Fruit fly (Drosophila melanogaster) whole organism, prepupa: ENCODE data around the gene PPP4R2r.

ENCODE experiments used
- Blimp-1 ChIP-seq: fragments of 200-800 bp; sonication (Bioruptor generic); optimal IDR thresholded peaks from 3 replicates; lab custom pipeline; 2017; ENCODE audit warnings: missing biosample characterization, missing genetic modification characterization, mild to moderate bottlenecking, moderate library complexity, missing genetic modification reagents
- CG10669 ChIP-seq: fragments of 200-800 bp; sonication (Bioruptor generic); optimal IDR thresholded peaks from 3 replicates; lab custom pipeline; 2018; ENCODE audit warnings: missing biosample characterization, mild to moderate bottlenecking, missing genetic modification characterization, moderate library complexity
- CG11294 ChIP-seq: fragments of 200-800 bp; sonication (Bioruptor generic); IDR thresholded peaks from 2 replicates; pipeline ENCODE4 v1.3.6; 2022; ENCODE audit warnings: missing biosample characterization, missing genetic modification characterization
- CG11762 ChIP-seq: fragments of 200-800 bp; sonication (Bioruptor generic); optimal IDR thresholded peaks from 3 replicates; lab custom pipeline; 2016; ENCODE audit warnings: missing biosample characterization, missing genetic modification characterization; ENCODE audit not compliant: insufficient read depth
- CG15336 ChIP-seq: fragments of 200-800 bp; sonication (Bioruptor generic); IDR thresholded peaks from 2 replicates; pipeline ENCODE4 v1.3.6; 2022; ENCODE audit warnings: missing biosample characterization, missing genetic modification characterization
- CG16779 ChIP-seq: fragments of 200-800 bp; sonication (Bioruptor generic); optimal IDR thresholded peaks from 3 replicates; lab custom pipeline; 2017; ENCODE audit warnings: missing biosample characterization, mild to moderate bottlenecking, missing genetic modification characterization
- CG3032 ChIP-seq: fragments of 200-800 bp; optimal IDR thresholded peaks from 2 replicates; lab custom pipeline; 2019; ENCODE audit warnings: missing biosample characterization, mild to moderate bottlenecking, missing genetic modification characterization, moderate library complexity
- CG31627 ChIP-seq: fragments of 200-800 bp; sonication (Bioruptor generic); optimal IDR thresholded peaks from 3 replicates; lab custom pipeline; 2016; ENCODE audit warnings: missing biosample characterization, missing genetic modification characterization
- CG32006 ChIP-seq: fragments of 200-800 bp; sonication (Bioruptor generic); optimal IDR thresholded peaks from 3 replicates; lab custom pipeline; 2017; ENCODE audit warnings: missing biosample characterization, mild to moderate bottlenecking, missing genetic modification characterization
- CG34406 ChIP-seq: fragments of 200-800 bp; sonication (Bioruptor generic); optimal IDR thresholded peaks from 3 replicates; lab custom pipeline; 2016; ENCODE audit warnings: missing biosample characterization, missing genetic modification characterization
- CG3919 ChIP-seq: fragments of 200-800 bp; sonication (Bioruptor generic); optimal IDR thresholded peaks from 3 replicates; lab custom pipeline; 2016; ENCODE audit warnings: missing biosample characterization, missing genetic modification characterization
- CG4318 ChIP-seq: fragments of 200-800 bp; sonication (Bioruptor generic); optimal IDR thresholded peaks from 3 replicates; lab custom pipeline; 2017; ENCODE audit warnings: missing biosample characterization, mild to moderate bottlenecking, missing genetic modification characterization
- CG6276 ChIP-seq: fragments of 200-800 bp; sonication (Bioruptor generic); optimal IDR thresholded peaks from 2 replicates; lab custom pipeline; 2017; ENCODE audit warnings: missing biosample characterization, mild to moderate bottlenecking, missing genetic modification characterization
- CG6854 ChIP-seq: fragments of 200-800 bp; sonication (Bioruptor generic); optimal IDR thresholded peaks from 2 replicates; lab custom pipeline; 2017; ENCODE audit warnings: missing biosample characterization, mild to moderate bottlenecking, missing genetic modification characterization
- CG7368 ChIP-seq: fragments of 200-800 bp; sonication (Bioruptor generic); optimal IDR thresholded peaks from 3 replicates; lab custom pipeline; 2016; ENCODE audit warnings: missing biosample characterization, missing genetic modification characterization
- CG8119 ChIP-seq: fragments of 200-800 bp; sonication (Bioruptor generic); IDR thresholded peaks from 3 replicates; pipeline ENCODE4 v1.3.6; 2022; ENCODE audit warnings: missing biosample characterization, missing genetic modification characterization
- CG8319 ChIP-seq: fragments of 200-800 bp; sonication (Bioruptor generic); optimal IDR thresholded peaks from 3 replicates; lab custom pipeline; 2016; ENCODE audit warnings: missing biosample characterization, missing genetic modification characterization
- CG8632 ChIP-seq: fragments of 200-800 bp; sonication (Bioruptor generic); optimal IDR thresholded peaks from 3 replicates; lab custom pipeline; 2016; ENCODE audit warnings: missing biosample characterization, missing genetic modification characterization
- CG9139 ChIP-seq: fragments of 200-800 bp; sonication (Bioruptor generic); optimal IDR thresholded peaks from 3 replicates; lab custom pipeline; 2017; ENCODE audit warnings: missing biosample characterization, mild to moderate bottlenecking, missing genetic modification characterization
- Eip75B ChIP-seq: fragments of 200-800 bp; sonication (Bioruptor generic); optimal IDR thresholded peaks from 3 replicates; lab custom pipeline; 2016; ENCODE audit warnings: missing biosample characterization, missing genetic modification characterization
- Eip78C ChIP-seq: fragments of 200-800 bp; sonication (Bioruptor generic); peaks from one replicate; lab custom pipeline; 2016; ENCODE audit warnings: missing biosample characterization, missing genetic modification characterization
- Eip93F ChIP-seq: fragments of 200-800 bp; sonication (Bioruptor generic); optimal IDR thresholded peaks from 2 replicates; lab custom pipeline; 2016; ENCODE audit warnings: missing biosample characterization, mild to moderate bottlenecking, missing genetic modification characterization
- Ets96B ChIP-seq: fragments of 200-800 bp; optimal IDR thresholded peaks from 2 replicates; lab custom pipeline; 2019; ENCODE audit warnings: missing biosample characterization, mild to moderate bottlenecking, missing genetic modification characterization, moderate library complexity
- Gug ChIP-seq: fragments of 200-800 bp; sonication (Bioruptor generic); IDR thresholded peaks from 2 replicates; pipeline ENCODE4 v1.3.6; 2022; ENCODE audit warnings: missing biosample characterization, missing genetic modification characterization
- Hr38 ChIP-seq: sonication (Bioruptor generic); optimal IDR thresholded peaks from 2 replicates; lab custom pipeline; 2016; ENCODE audit warnings: missing biosample characterization, missing genetic modification characterization
- Hr39 ChIP-seq: fragments of 200-800 bp; sonication (Bioruptor generic); optimal IDR thresholded peaks from 2 replicates; lab custom pipeline; 2016; ENCODE audit warnings: missing biosample characterization, missing genetic modification characterization
- Hr4 ChIP-seq: fragments of 200-800 bp; sonication (Bioruptor generic); optimal IDR thresholded peaks from 3 replicates; lab custom pipeline; 2016; ENCODE audit warnings: missing biosample characterization, missing genetic modification characterization
- Met ChIP-seq: fragments of 200-800 bp; sonication (Bioruptor generic); optimal IDR thresholded peaks from 3 replicates; lab custom pipeline; 2016; ENCODE audit warnings: missing biosample characterization, missing genetic modification characterization
- OdsH ChIP-seq: fragments of 200-800 bp; sonication (Bioruptor generic); optimal IDR thresholded peaks from 3 replicates; lab custom pipeline; 2016; ENCODE audit warnings: missing biosample characterization, missing genetic modification characterization
- Smox ChIP-seq: fragments of 200-800 bp; sonication (Bioruptor generic); optimal IDR thresholded peaks from 3 replicates; lab custom pipeline; 2016; ENCODE audit warnings: missing biosample characterization, missing genetic modification characterization
- Sox102F ChIP-seq: fragments of 200-800 bp; sonication (Bioruptor generic); optimal IDR thresholded peaks from 2 replicates; lab custom pipeline; 2016; ENCODE audit warnings: missing biosample characterization, mild to moderate bottlenecking, missing genetic modification characterization
- Sox14 ChIP-seq: fragments of 200-800 bp; sonication (Bioruptor generic); optimal IDR thresholded peaks from 3 replicates; lab custom pipeline; 2016; ENCODE audit warnings: missing biosample characterization, missing genetic modification characterization
- Sox15 ChIP-seq: fragments of 200-800 bp; sonication (Bioruptor generic); optimal IDR thresholded peaks from 3 replicates; lab custom pipeline; 2016; ENCODE audit warnings: missing biosample characterization, missing genetic modification characterization
- achi ChIP-seq: fragments of 200-800 bp; sonication (Bioruptor generic); optimal IDR thresholded peaks from 3 replicates; lab custom pipeline; 2016; ENCODE audit warnings: missing biosample characterization, missing genetic modification characterization
- acj6 ChIP-seq: fragments of 200-800 bp; sonication (Bioruptor generic); optimal IDR thresholded peaks from 3 replicates; lab custom pipeline; 2016; ENCODE audit warnings: missing biosample characterization, missing genetic modification characterization
- cyc ChIP-seq: fragments of 200-800 bp; sonication (Bioruptor generic); optimal IDR thresholded peaks from 3 replicates; lab custom pipeline; 2016; ENCODE audit warnings: missing biosample characterization, missing genetic modification characterization
- dac ChIP-seq: fragments of 200-800 bp; sonication (Bioruptor generic); optimal IDR thresholded peaks from 2 replicates; lab custom pipeline; 2017; ENCODE audit warnings: missing biosample characterization, mild to moderate bottlenecking, missing genetic modification characterization
- dsx ChIP-seq: fragments of 200-800 bp; optimal IDR thresholded peaks from 3 replicates; lab custom pipeline; 2019; ENCODE audit warnings: missing biosample characterization, mild to moderate bottlenecking, missing genetic modification characterization, moderate library complexity; ENCODE audit not compliant: poor library complexity, severe bottlenecking
- eg ChIP-seq: fragments of 200-800 bp; sonication (Bioruptor generic); IDR thresholded peaks from 3 replicates; pipeline ENCODE4 v1.3.6; 2022; ENCODE audit warnings: missing biosample characterization, missing genetic modification characterization
- esn ChIP-seq: fragments of 200-800 bp; sonication (Bioruptor generic); optimal IDR thresholded peaks from 2 replicates; lab custom pipeline; 2016; ENCODE audit warnings: missing biosample characterization, mild to moderate bottlenecking, missing genetic modification characterization, moderate library complexity
- fd59A ChIP-seq: fragments of 200-800 bp; sonication (Bioruptor generic); optimal IDR thresholded peaks from 2 replicates; lab custom pipeline; 2017; ENCODE audit warnings: missing biosample characterization, mild to moderate bottlenecking, missing genetic modification characterization, missing genetic modification reagents
- fkh ChIP-seq: fragments of 200-800 bp; sonication (Bioruptor generic); optimal IDR thresholded peaks from 3 replicates; lab custom pipeline; 2017; ENCODE audit warnings: missing biosample characterization, mild to moderate bottlenecking, missing genetic modification characterization, moderate library complexity
- lz ChIP-seq: fragments of 200-800 bp; sonication (Bioruptor generic); optimal IDR thresholded peaks from 3 replicates; lab custom pipeline; 2016; ENCODE audit warnings: missing biosample characterization, missing genetic modification characterization
- pdm3 ChIP-seq: fragments of 200-800 bp; sonication (Bioruptor generic); optimal IDR thresholded peaks from 3 replicates; lab custom pipeline; 2016; ENCODE audit warnings: missing biosample characterization, missing genetic modification characterization
- salr ChIP-seq, 2 experiments: fragments of 200-800 bp; sonication (Bioruptor generic); optimal IDR thresholded peaks; 3 replicates each; lab custom pipeline; 2016 to 2018; ENCODE audit warnings: missing biosample characterization in 2 of 2, missing genetic modification characterization in 2 of 2, mild to moderate bottlenecking in 1 of 2
- spab ChIP-seq: fragments of 200-800 bp; sonication (Bioruptor generic); optimal IDR thresholded peaks from 2 replicates; lab custom pipeline; 2017; ENCODE audit warnings: missing biosample characterization, mild to moderate bottlenecking, missing genetic modification characterization, missing genetic modification reagents
- ss ChIP-seq, 2 experiments: fragments of 200-800 bp; sonication (Bioruptor generic); optimal IDR thresholded peaks; 2 replicates in 1 of 2; 3 replicates in 1 of 2; lab custom pipeline; 2017 to 2018; ENCODE audit warnings: mild to moderate bottlenecking in 2 of 2, missing biosample characterization in 2 of 2, missing genetic modification characterization in 2 of 2, moderate library complexity in 1 of 2
- svp ChIP-seq: fragments of 200-800 bp; sonication (Bioruptor generic); peaks from one replicate; lab custom pipeline; 2016; ENCODE audit warnings: missing biosample characterization, missing genetic modification characterization
- topi ChIP-seq: fragments of 200-800 bp; sonication (Bioruptor generic); optimal IDR thresholded peaks from 3 replicates; lab custom pipeline; 2016; ENCODE audit warnings: missing biosample characterization, missing genetic modification characterization
- vri ChIP-seq: fragments of 200-800 bp; sonication (Bioruptor generic); optimal IDR thresholded peaks from 3 replicates; lab custom pipeline; 2016; ENCODE audit warnings: missing biosample characterization, mild to moderate bottlenecking, missing genetic modification characterization

The PPP4R2r gene

DNA sequence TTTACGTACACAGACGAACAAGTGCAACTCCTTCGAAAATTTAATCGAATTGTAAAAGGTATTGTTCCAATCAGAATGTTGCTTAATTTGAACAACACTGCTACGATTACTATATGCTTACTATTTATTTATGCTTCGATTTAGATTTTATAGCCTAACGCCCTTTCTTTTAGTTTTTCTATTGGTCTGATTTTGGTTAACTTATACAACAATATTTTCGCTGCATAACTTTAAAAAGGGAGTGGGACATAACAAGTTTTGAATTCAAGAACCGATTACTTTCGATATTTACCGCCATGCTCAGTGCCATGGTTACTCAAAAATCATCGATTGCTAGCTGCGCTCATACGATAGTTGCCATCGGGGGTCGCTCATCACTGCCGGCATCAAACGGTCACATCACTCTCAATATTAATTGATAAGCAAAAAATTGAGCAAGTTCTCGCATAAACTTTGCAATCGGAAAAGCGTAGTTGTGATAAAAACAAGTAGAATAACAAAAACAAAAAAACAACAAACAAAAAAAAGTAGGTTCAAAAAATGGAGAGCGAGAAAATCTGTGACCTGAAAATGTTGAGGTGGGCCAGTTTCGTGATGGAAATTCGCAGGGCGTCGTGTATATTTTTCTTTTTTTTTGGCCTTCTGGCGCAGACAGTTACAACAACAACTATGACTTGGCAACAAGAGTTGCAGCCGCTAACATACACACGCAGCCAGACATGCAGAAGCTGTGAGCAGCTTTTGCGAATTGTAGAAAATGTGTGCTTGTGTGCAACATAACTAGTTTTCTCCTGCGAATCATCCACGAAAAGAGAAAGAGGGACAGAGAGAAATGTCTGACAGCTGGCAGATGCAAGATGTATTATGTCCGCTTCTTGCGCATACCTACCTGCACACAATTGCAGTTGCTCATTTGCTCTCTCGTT is at the start of gene PPP4R2r, which contains the start of gene CG2887:
TSS of gene PPP4R2r (plus strand) at position 396 of the 926 bp plus-strand sequence.
TSS of gene CG2887 (minus strand) at position 51 of the 926 bp plus-strand sequence.
- no peak for TF ChIP-seq CG8632 (GFP tag; lab: Kevin White, UChicago)
- no peak for TF ChIP-seq CG7368
- TF ChIP-seq CG3032 (tag; lab: Kevin White, UChicago) = no peak
- TF ChIP-seq spab (GFP tag; lab: Kevin White, UChicago) = no peak
- peak; percentile 76 for TF ChIP-seq Eip78C
- no peak for TF ChIP-seq CG8319
- no peak for TF ChIP-seq lz (GFP tag; lab: Kevin White, UChicago)
- no peak for TF ChIP-seq dac (GFP tag; lab: Kevin White, UChicago)
- TF ChIP-seq CG32006 = no peak
- TF ChIP-seq CG11762 (GFP tag; lab: Kevin White, UChicago) = no peak
- TF ChIP-seq Met (GFP tag; lab: Kevin White, UChicago) = no peak
- no peak for TF ChIP-seq CG4318 (GFP tag; lab: Kevin White, UChicago)
- peak in 1 of 2 experiments; percentile 8 for TF ChIP-seq salr (GFP tag; optimal IDR thresholded peaks at IDR 0.05; lab: Kevin White, UChicago)
- TF ChIP-seq CG15336 (GFP tag; lab: Robert Waterston, UW) = peak; percentile 49; the same call in 1 of the 2 replicates
- peak; percentile 47 for TF ChIP-seq CG6276 (GFP tag; lab: Kevin White, UChicago)
- TF ChIP-seq pdm3 (GFP tag; lab: Kevin White, UChicago) = no peak
- TF ChIP-seq Hr38 (GFP tag; lab: Kevin White, UChicago) = no peak
- peak; percentile 3 for TF ChIP-seq achi (GFP tag; lab: Kevin White, UChicago)
- peak; percentile 54; the same call in 2 of the 3 replicates for TF ChIP-seq CG8119 (GFP tag; lab: Robert Waterston, UW)
- no peak for TF ChIP-seq Hr4 (GFP tag; lab: Kevin White, UChicago)
- TF ChIP-seq Ets96B = no peak
- no peak for TF ChIP-seq Hr39 (GFP tag; lab: Kevin White, UChicago)
- TF ChIP-seq CG6854 (GFP tag; lab: Kevin White, UChicago) = peak; percentile 28
- TF ChIP-seq CG3919 = no peak
- TF ChIP-seq Sox15 (GFP tag; lab: Kevin White, UChicago) = no peak
- peak; percentile 10 for TF ChIP-seq esn (GFP tag; lab: Kevin White, UChicago)
- TF ChIP-seq Smox = no peak
- no peak for TF ChIP-seq OdsH (GFP tag; lab: Kevin White, UChicago)
- TF ChIP-seq eg (GFP tag; lab: Robert Waterston, UW) = no peak
- TF ChIP-seq CG16779 = no peak
- peak; percentile 2 for TF ChIP-seq Eip75B (GFP tag; lab: Kevin White, UChicago)
- no peak for TF ChIP-seq acj6 (GFP tag; lab: Kevin White, UChicago)
- TF ChIP-seq svp (GFP tag; lab: Kevin White, UChicago) = peak; percentile 53
- TF ChIP-seq Sox102F = no peak
- TF ChIP-seq Gug = no peak
- TF ChIP-seq CG31627 (GFP tag; lab: Kevin White, UChicago) = no peak
- TF ChIP-seq vri = no peak
- TF ChIP-seq Sox14 (GFP tag; lab: Kevin White, UChicago) = no peak
- no peak for TF ChIP-seq Blimp-1
- TF ChIP-seq Eip93F = no peak
- no peak for TF ChIP-seq CG9139 (GFP tag; lab: Kevin White, UChicago)
- no peak for TF ChIP-seq CG34406
- TF ChIP-seq fkh (GFP tag; lab: Kevin White, UChicago) = no peak
- peak; percentile 43 for TF ChIP-seq dsx (GFP tag; lab: Kevin White, UChicago)
- TF ChIP-seq cyc (GFP tag; lab: Kevin White, UChicago) = no peak
- no peak for TF ChIP-seq CG11294 (GFP tag; lab: Robert Waterston, UW)
- TF ChIP-seq fd59A (GFP tag; lab: Kevin White, UChicago) = no peak
- TF ChIP-seq CG10669 (GFP tag; lab: Kevin White, UChicago) = no peak
- TF ChIP-seq ss (GFP tag; optimal IDR thresholded peaks at IDR 0.05; lab: Kevin White, UChicago) = peak in 1 of 2 experiments; percentile 55
- no peak for TF ChIP-seq topi
